Worm (Caenorhabditis elegans) whole organism, late embryonic: ENCODE results near the gene srh-250.

Experiments
- ahr-1 ChIP-seq: sonication (generic microtip); optimal IDR thresholded peaks from 2 replicates; lab custom pipeline; 2016; ENCODE audit warnings: missing genetic modification characterization, missing compliant biosample characterization
- che-1 ChIP-seq: sonication (generic microtip); optimal IDR thresholded peaks from 2 replicates; lab custom pipeline; 2016; ENCODE audit warnings: mild to moderate bottlenecking, missing genetic modification characterization, missing compliant biosample characterization
- dve-1 ChIP-seq: sonication (generic microtip); optimal IDR thresholded peaks from 2 replicates; lab custom pipeline; 2017; ENCODE audit warnings: antibody characterized with exemption, mild to moderate bottlenecking, missing genetic modification characterization, missing compliant biosample characterization
- eyg-1 ChIP-seq: sonication (generic microtip); optimal IDR thresholded peaks from 2 replicates; lab custom pipeline; 2016; ENCODE audit warnings: missing genotype, missing genetic modification characterization, missing compliant biosample characterization
- hlh-15 ChIP-seq: sonication (generic microtip); optimal IDR thresholded peaks from 2 replicates; lab custom pipeline; 2016; ENCODE audit warnings: missing genetic modification characterization, missing compliant biosample characterization
- tbx-7 ChIP-seq: sonication (generic microtip); optimal IDR thresholded peaks from 2 replicates; lab custom pipeline; 2016; ENCODE audit warnings: missing genotype, missing genetic modification characterization, missing compliant biosample characterization

DNA sequence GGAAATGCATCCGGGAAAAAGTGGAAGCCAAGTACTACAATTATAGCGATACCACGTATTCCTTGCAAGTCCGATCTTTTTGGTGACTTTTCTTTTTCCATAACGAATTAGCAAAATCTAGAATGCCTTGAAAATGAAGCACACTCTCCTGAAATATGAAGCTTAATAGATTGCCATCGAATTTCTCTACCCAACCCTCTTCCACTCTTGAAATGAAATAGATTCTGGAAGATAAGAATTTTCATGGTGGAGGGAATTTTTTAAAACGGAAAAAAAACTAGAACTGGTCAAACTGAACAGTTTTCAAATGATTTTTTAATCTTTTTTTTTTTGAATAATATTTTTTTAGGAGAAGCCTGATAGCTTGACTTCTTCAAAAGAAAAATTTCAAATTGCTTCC lies 17.6 kb upstream of the srh-250 start, which contains the start of gene oac-11:
- TF ChIP-seq tbx-7 (tag; lab: Kevin White, UChicago) (no peak), hlh-15 (tag; lab: Kevin White, UChicago) (no peak), ahr-1 (tag; lab: Kevin White, UChicago) (no peak), dve-1 (tag; lab: Kevin White, UChicago) (no peak), che-1 (tag; lab: Kevin White, UChicago) (no peak), eyg-1 (tag; lab: Kevin White, UChicago) (no peak)
